Worm (Caenorhabditis elegans): Measurements from ENCODE around the gene acp-3.

The acp-3 gene

ce11 chrII:8441519-8441918 is 4.6 kb upstream of the acp-3 start (continued):
- TF ChIP-seq cebp-2 (GFP tag; IDR thresholded peaks at IDR 0.05): 0 out of 2 replicates have a peak, but pooled peaks have one; percentile 84
- peak; percentile 74 for TF ChIP-seq nhr-179 (tag; optimal IDR thresholded peaks at IDR 0.05)
- TF ChIP-seq Y79H2A.3 (GFP tag; conservative IDR thresholded peaks at IDR 0.05): 0 out of 2 replicates have a peak, but pooled peaks have one; percentile 28
- TF ChIP-seq nhr-27 (tag; optimal IDR thresholded peaks at IDR 0.05): peak; percentile 95
- 0 out of 2 replicates have a peak, but pooled peaks have one; percentile 41 for TF ChIP-seq ceh-100 (GFP tag; IDR thresholded peaks at IDR 0.05)
- peak; percentile 90 for TF ChIP-seq F10E7.11 (tag; optimal IDR thresholded peaks at IDR 0.05)
- no peak for TF ChIP-seq bed-2 (GFP tag; IDR thresholded peaks at IDR 0.05)
- TF ChIP-seq ztf-18 (tag; optimal IDR thresholded peaks at IDR 0.05): peak; percentile 76
- TF ChIP-seq die-1 (tag; optimal IDR thresholded peaks at IDR 0.05): peak; percentile 97
- 0 out of 2 replicates have a peak, but pooled peaks have one; percentile 37 for TF ChIP-seq K11D2.4 (GFP tag; IDR thresholded peaks at IDR 0.05)
- peak; percentile 43 for TF ChIP-seq zim-3 (tag; optimal IDR thresholded peaks at IDR 0.05)
- no peak for TF ChIP-seq K12H6.12 (tag; optimal IDR thresholded peaks at IDR 0.05)
- peak; percentile 86 for TF ChIP-seq mxl-1 (tag; optimal IDR thresholded peaks at IDR 0.05)
- peak; percentile 95 for TF ChIP-seq tbx-9 (tag; optimal IDR thresholded peaks at IDR 0.05; ENCODE audit: borderline replicate concordance)
- TF ChIP-seq rcor-1 (GFP tag; IDR thresholded peaks at IDR 0.05): peak; percentile 73
- peak in 1 of 3 experiments; percentile 56 for TF ChIP-seq lin-35 (GFP tag; optimal IDR thresholded peaks at IDR 0.05)
- TF ChIP-seq efl-1 (GFP tag; optimal IDR thresholded peaks at IDR 0.05): no peak
- no peak for TF ChIP-seq D2030.7 (GFP tag; IDR thresholded peaks at IDR 0.05)
- peak; percentile 59 for TF ChIP-seq snpc-4 (GFP tag; optimal IDR thresholded peaks at IDR 0.05)
- peak in 2 of 4 experiments; percentile 26 to 60 for TF ChIP-seq snpc-4 (tag; optimal IDR thresholded peaks at IDR 0.05)
- 0 out of 2 replicates have a peak, but pooled peaks have one; percentile 74 for TF ChIP-seq madf-3 (GFP tag; IDR thresholded peaks at IDR 0.05)
- TF ChIP-seq somi-1 (GFP tag; optimal IDR thresholded peaks at IDR 0.05): peak; percentile 46
- peak; percentile 44 for TF ChIP-seq lsl-1 (GFP tag; optimal IDR thresholded peaks at IDR 0.05)
- peak; percentile 90 for TF ChIP-seq athp-1 (tag; optimal IDR thresholded peaks at IDR 0.05)
- TF ChIP-seq tbp1 (GFP tag; optimal IDR thresholded peaks at IDR 0.05): peak; percentile 94
- TF ChIP-seq F52B5.7 (tag; optimal IDR thresholded peaks at IDR 0.05): peak; percentile 93
- 0 out of 2 replicates have a peak, but pooled peaks have one; percentile 65 for TF ChIP-seq hmg-20 (GFP tag; IDR thresholded peaks at IDR 0.05)
- no peak for TF ChIP-seq gei-17 (GFP tag; optimal IDR thresholded peaks at IDR 0.05)
- TF ChIP-seq F22D6.2 (tag; optimal IDR thresholded peaks at IDR 0.05): peak; percentile 39
- peak; percentile 45 for TF ChIP-seq ztf-22 (GFP tag; optimal IDR thresholded peaks at IDR 0.05)
- TF ChIP-seq Y53G8AR.9 (GFP tag; conservative IDR thresholded peaks at IDR 0.05): peak; percentile 93
- TF ChIP-seq hmg-1.2 (GFP tag; IDR thresholded peaks at IDR 0.05): peak; percentile 73
- TF ChIP-seq ekl-4 (GFP tag; IDR thresholded peaks at IDR 0.05): peak; percentile 86
- 0 out of 2 replicates have a peak, but pooled peaks have one; percentile 75 for TF ChIP-seq F37B4.10 (GFP tag; IDR thresholded peaks at IDR 0.05)
- peak; percentile 74; the same call in 1 of the 2 replicates for TF ChIP-seq aptf-3 (GFP tag; IDR thresholded peaks at IDR 0.05)
- TF ChIP-seq attf-5 (GFP tag; optimal IDR thresholded peaks at IDR 0.05): peak; percentile 65
- TF ChIP-seq zfh-2 (GFP tag; conservative IDR thresholded peaks at IDR 0.05): no peak
- peak; percentile 84 for TF ChIP-seq egl-44 (GFP tag; IDR thresholded peaks at IDR 0.05)
- peak; percentile 66 for TF ChIP-seq lin-54 (GFP tag; optimal IDR thresholded peaks at IDR 0.05)
- no peak for TF ChIP-seq egrh-3 (GFP tag; IDR thresholded peaks at IDR 0.05)
- no peak for TF ChIP-seq him-1 (tag; optimal IDR thresholded peaks at IDR 0.05)
- TF ChIP-seq hrde-1 (tag; optimal IDR thresholded peaks at IDR 0.05; ENCODE audit: borderline replicate concordance): peak; percentile 89
- TF ChIP-seq ceh-40 (GFP tag; IDR thresholded peaks at IDR 0.05): peak; percentile 76
- TF ChIP-seq xnd-1 (tag; optimal IDR thresholded peaks at IDR 0.05): no peak
- no peak for TF ChIP-seq ama-1 (optimal IDR thresholded peaks at IDR 0.05)
- peak; percentile 87 to 91 for TF ChIP-seq ama-1 (GFP tag; optimal IDR thresholded peaks at IDR 0.05)
- TF ChIP-seq ztf-28 (GFP tag; IDR thresholded peaks at IDR 0.05): 0 out of 2 replicates have a peak, but pooled peaks have one; percentile 25
- TF ChIP-seq snpc-3.4 (tag; optimal IDR thresholded peaks at IDR 0.05): peak; percentile 92
- peak; percentile 27 for TF ChIP-seq madf-10 (tag; optimal IDR thresholded peaks at IDR 0.05)

All from whole organism, young adult.